Worm (Caenorhabditis elegans): ENCODE data around the gene R02D5.9.
A peak's percentile ranks its signal among the peaks of the same experiment; 100 is the strongest.

R02D5.9 gene

ce11 chrV:14519268-14519667 lies 8.3 kb upstream of the R02D5.9 start, which contains the start of gene R02D5.8:
Gene R02D5.8 (minus strand): TSS chrV:14519368.
- TF ChIP-seq sup-37 (GFP tag; optimal IDR thresholded peaks at IDR 0.05) (no peak), nhr-47 (tag; optimal IDR thresholded peaks at IDR 0.05) (no peak), ceh-8 (GFP tag; optimal IDR thresholded peaks at IDR 0.05) (no peak), unc-30 (tag; optimal IDR thresholded peaks at IDR 0.05) (no peak), hlh-4 (tag; optimal IDR thresholded peaks at IDR 0.05) (no peak), pag-3 (tag; optimal IDR thresholded peaks at IDR 0.05; ENCODE audit: borderline replicate concordance, insufficient read depth) (no peak), zip-4 (GFP tag; optimal IDR thresholded peaks at IDR 0.05) (no peak), C16A3.4 (tag; optimal IDR thresholded peaks at IDR 0.05) (no peak), Y116A8C.19 (tag; optimal IDR thresholded peaks at IDR 0.05; ENCODE audit: borderline replicate concordance) (no peak), unc-62 (GFP tag; optimal IDR thresholded peaks at IDR 0.05) (no peak), nhr-12 (tag; optimal IDR thresholded peaks at IDR 0.05) (no peak), nhr-85 (tag) (no peak), nhr-19 (GFP tag; conservative IDR thresholded peaks at IDR 0.05) (no peak), aha-1 (tag; optimal IDR thresholded peaks at IDR 0.05) (no peak), egl-13 (tag; optimal IDR thresholded peaks at IDR 0.05) (no peak), sox-4 (tag; optimal IDR thresholded peaks at IDR 0.05) (no peak), nhr-71 (tag; optimal IDR thresholded peaks at IDR 0.05) (no peak), vab-15 (tag; optimal IDR thresholded peaks at IDR 0.05) (no peak), rnt-1 (tag; optimal IDR thresholded peaks at IDR 0.05) (no peak), C34B4.2 (tag; optimal IDR thresholded peaks at IDR 0.05) (no peak)

DNA sequence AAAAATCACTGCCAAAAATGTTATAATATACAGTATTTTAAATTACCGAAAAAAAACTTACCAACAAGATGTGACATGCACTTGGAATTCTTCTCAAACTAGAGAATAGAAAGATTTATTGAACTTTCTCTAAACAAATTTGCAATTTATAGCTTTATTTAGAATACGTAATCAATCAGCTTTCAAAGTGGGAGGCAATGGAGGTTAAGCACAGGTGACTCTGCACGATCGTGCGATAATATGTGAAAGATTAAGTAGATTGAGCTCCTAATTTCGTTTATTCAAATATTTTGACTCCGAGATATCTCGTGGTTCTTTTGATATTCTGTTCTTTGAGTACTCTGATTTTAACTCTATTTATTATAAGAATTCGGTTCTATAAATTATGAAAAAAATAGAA lies 7.1 kb upstream of the R02D5.9 start, which contains the start of gene R02D5.6:
TSS of gene R02D5.6 (minus strand) at position 101 of the 400 bp plus-strand sequence.
- TF ChIP-seq zag-1 (tag; optimal IDR thresholded peaks at IDR 0.05): no peak
- TF ChIP-seq fkh-8 (tag; optimal IDR thresholded peaks at IDR 0.05): peak; percentile 14

DNA sequence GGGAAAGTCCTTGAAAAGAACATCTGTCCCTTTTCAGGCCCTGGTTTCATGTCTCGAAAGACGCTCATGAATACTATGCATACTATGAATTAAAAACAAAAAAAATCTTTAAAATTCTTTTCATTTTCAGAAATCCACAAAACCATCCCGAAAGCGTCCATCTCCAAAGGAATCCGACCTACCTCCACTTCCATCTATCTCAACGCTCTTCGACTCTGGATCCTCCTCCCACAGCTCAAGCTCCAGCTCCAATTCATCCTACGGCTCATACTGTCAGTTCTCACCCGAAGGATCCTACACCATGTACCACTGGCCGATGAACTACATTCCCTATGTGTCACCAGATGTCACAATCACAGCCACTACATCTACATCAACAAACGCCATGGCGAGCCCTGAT lies 2.4 kb downstream of the R02D5.9 start:
- TF ChIP-seq sup-37 (GFP tag; optimal IDR thresholded peaks at IDR 0.05) (no peak), nhr-47 (tag; optimal IDR thresholded peaks at IDR 0.05) (no peak), nhr-28 (tag; optimal IDR thresholded peaks at IDR 0.05) (no peak), lin-13 (GFP tag; optimal IDR thresholded peaks at IDR 0.05) (no peak), alr-1 (tag; optimal IDR thresholded peaks at IDR 0.05; ENCODE audit: borderline replicate concordance) (no peak), dsc-1 (tag; optimal IDR thresholded peaks at IDR 0.05) (no peak), tlp-1 (tag; optimal IDR thresholded peaks at IDR 0.05) (no peak), mab-9 (GFP tag; IDR thresholded peaks at IDR 0.05) (no peak)

- no peak for TF ChIP-seq efl-3 (GFP tag; optimal IDR thresholded peaks at IDR 0.05)
- TF ChIP-seq blmp-1 (tag; optimal IDR thresholded peaks at IDR 0.05): peak; percentile 99
Observed at ce11 chrV:14508005-14508521, 2.9 kb downstream of the R02D5.9 start, which contains the start of gene R02D5.1. Gene R02D5.1 (plus strand): TSS chrV:14508249.

- no peak for TF ChIP-seq ama-1 (optimal IDR thresholded peaks at IDR 0.05)
- TF ChIP-seq C34B4.2 (tag; optimal IDR thresholded peaks at IDR 0.05): no peak
- peak; percentile 26 for TF ChIP-seq irx-1 (tag; optimal IDR thresholded peaks at IDR 0.05)
- TF ChIP-seq nhr-71 (tag; optimal IDR thresholded peaks at IDR 0.05): peak; percentile 27
- TF ChIP-seq ceh-88 (GFP tag; IDR thresholded peaks at IDR 0.05): no peak
- TF ChIP-seq unc-130 (tag; optimal IDR thresholded peaks at IDR 0.05): no peak
- no peak for TF ChIP-seq hlh-4 (tag; optimal IDR thresholded peaks at IDR 0.05)
- no peak for TF ChIP-seq zag-1 (tag; optimal IDR thresholded peaks at IDR 0.05)
- peak; percentile 10 for TF ChIP-seq nhr-20 (tag; optimal IDR thresholded peaks at IDR 0.05)
- no peak for TF ChIP-seq unc-30 (tag; optimal IDR thresholded peaks at IDR 0.05)
- no peak for TF ChIP-seq zip-4 (GFP tag; optimal IDR thresholded peaks at IDR 0.05)
- no peak for TF ChIP-seq fos-1 (tag; optimal IDR thresholded peaks at IDR 0.05)
- TF ChIP-seq nhr-85 (tag): peak; percentile 98
- TF ChIP-seq aha-1 (tag; optimal IDR thresholded peaks at IDR 0.05): no peak
- no peak for TF ChIP-seq isw-1 (GFP tag; IDR thresholded peaks at IDR 0.05)
- peak in 2 of 6 experiments; percentile 37 to 59 for TF ChIP-seq elt-3 (tag; optimal IDR thresholded peaks at IDR 0.05)
- TF ChIP-seq lin-14 (GFP tag; optimal IDR thresholded peaks at IDR 0.05): peak; percentile 73
- no peak for TF ChIP-seq ceh-8 (GFP tag; optimal IDR thresholded peaks at IDR 0.05)
- no peak for TF ChIP-seq fkh-8 (tag; optimal IDR thresholded peaks at IDR 0.05)
- no peak for TF ChIP-seq nhr-12 (tag; optimal IDR thresholded peaks at IDR 0.05)
- TF ChIP-seq lir-3 (tag; optimal IDR thresholded peaks at IDR 0.05; ENCODE audit: poor library complexity): no peak
- no peak for TF ChIP-seq lsy-2 (tag; optimal IDR thresholded peaks at IDR 0.05)
Observed at ce11 chrV:14506713-14507675, 3.9 kb downstream of the R02D5.9 start.
